Worm (Caenorhabditis elegans) whole organism, L4/young adult: ENCODE results near the gene ZK813.4.

Experiments
- W03F9.2 ChIP-seq: fragments of 150-350 bp; optimal IDR thresholded peaks from 2 replicates; lab custom pipeline; 2014; ENCODE audit warnings: missing biosample characterization, missing genetic modification characterization
- dao-5 ChIP-seq: sonication (generic microtip); optimal IDR thresholded peaks from 2 replicates; lab custom pipeline; 2016; ENCODE audit warnings: missing genotype, missing genetic modification characterization, moderate library complexity, missing compliant biosample characterization
- him-1 ChIP-seq: sonication (generic microtip); optimal IDR thresholded peaks from 2 replicates; lab custom pipeline; 2016; ENCODE audit warnings: missing genotype, missing genetic modification reagents, missing genetic modification characterization, missing compliant biosample characterization

The ZK813.4 gene

ce11 chrX:3446011-3446410, 16.1 kb upstream of the ZK813.4 start, which contains the start of gene ZK813.1:
Gene ZK813.1, plus strand, starts transcription at chrX:3446311.
- TF ChIP-seq W03F9.2 (tag; lab: Kevin White, UChicago) (no peak), him-1 (tag; lab: Kevin White, UChicago) (no peak), dao-5 (tag; lab: Kevin White, UChicago) (no peak)

DNA sequence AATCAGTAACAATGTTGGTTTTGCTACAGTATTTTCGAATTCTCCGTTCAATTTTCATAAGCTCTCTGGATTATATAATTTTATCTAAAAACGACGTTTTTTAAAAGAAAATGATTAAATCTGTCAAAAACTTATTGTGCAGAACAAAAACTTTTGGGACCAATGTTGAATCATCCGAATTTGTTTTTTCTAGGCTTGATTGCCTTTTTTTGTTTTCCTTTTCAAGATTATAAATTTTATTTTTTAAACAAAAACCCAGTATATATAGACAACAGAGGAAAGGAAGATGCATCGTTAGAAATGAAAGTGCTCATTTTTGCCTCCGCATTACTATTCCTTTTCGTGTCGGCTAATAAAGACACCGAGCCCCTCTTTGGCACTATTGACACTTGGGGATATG, 14.6 kb upstream of the ZK813.4 start, which contains the start of gene ZK813.7:
Gene ZK813.7, plus strand, starts transcription at position 301 of the 400 bp plus-strand sequence.
- TF ChIP-seq him-1 (tag; lab: Kevin White, UChicago) (no peak), W03F9.2 (tag; lab: Kevin White, UChicago) (no peak), dao-5 (tag; lab: Kevin White, UChicago) (no peak)

DNA sequence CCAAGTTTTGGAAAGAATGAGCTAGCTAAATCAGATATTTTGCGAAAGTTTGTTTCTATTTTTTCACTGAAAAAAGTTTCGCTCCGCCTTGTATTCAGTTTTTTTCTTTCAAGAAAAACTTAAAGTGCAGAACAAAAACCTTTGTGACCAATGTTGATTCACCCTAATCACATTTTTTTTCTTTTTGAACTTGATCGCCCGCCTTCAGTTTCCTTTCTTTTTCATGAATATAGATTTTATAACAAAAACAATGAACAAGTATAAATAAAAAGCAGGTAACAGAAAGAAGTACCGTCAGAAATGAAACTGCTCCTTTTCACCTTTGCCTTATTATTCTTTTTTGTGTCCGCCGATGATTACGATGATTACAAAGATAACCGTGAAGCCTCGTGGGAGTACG, 13.6 kb upstream of the ZK813.4 start, which contains the start of gene ZK813.2:
Gene ZK813.2, plus strand, starts transcription at position 301 of the 400 bp plus-strand sequence.
- TF ChIP-seq dao-5 (tag; lab: Kevin White, UChicago) (no peak), him-1 (tag; lab: Kevin White, UChicago) (no peak), W03F9.2 (tag; lab: Kevin White, UChicago) (no peak)

ce11 chrX:3441539-3441938, 11.6 kb upstream of the ZK813.4 start, which contains the start of gene ZK813.3:
Gene ZK813.3, plus strand, starts transcription at chrX:3441839.
- no peak for TF ChIP-seq him-1 (tag; lab: Kevin White, UChicago)

DNA sequence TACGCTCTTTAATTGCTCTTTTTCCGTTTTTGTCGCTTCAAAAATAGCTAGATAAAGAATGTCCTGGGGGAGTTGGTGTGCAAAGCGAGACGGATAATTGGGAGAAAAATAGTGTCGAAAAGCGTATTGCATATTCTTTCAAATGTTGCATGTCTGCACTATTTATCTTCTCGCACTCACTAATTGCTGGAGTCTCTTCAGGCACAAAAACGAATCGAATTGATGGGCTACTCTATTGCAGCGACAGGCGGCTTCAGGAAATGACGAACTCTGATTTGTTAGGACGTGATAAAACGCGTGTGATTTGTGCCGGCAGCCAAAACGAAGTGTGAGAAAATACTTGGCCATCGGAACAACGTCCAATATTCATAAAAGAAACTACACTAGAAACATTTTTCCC, 10.4 kb upstream of the ZK813.4 start:
- TF ChIP-seq him-1 (tag; lab: Kevin White, UChicago) (no peak), dao-5 (tag; lab: Kevin White, UChicago) (no peak), W03F9.2 (tag; lab: Kevin White, UChicago) (no peak)

DNA sequence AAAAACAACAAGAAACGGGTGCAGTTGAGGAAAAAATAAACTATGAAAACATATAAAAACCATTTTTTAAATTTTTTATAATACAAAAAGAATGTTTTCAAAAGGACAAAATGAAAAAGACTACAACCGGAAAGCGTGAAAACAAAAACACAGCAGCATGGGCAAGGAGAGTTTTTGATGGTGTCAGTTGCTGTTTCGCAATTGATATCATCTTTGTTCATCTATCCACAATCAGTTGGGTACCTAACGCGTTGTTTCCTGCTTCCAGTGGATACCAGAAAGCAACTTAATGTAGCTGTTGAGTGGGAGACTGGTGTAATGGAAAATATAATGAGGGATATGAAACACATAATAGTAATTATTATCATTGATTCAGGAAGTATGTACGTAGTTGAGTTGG, 9.9 kb upstream of the ZK813.4 start:
- TF ChIP-seq dao-5 (tag; lab: Kevin White, UChicago), result no peak
- TF ChIP-seq him-1 (tag; lab: Kevin White, UChicago), result no peak
- no peak for TF ChIP-seq W03F9.2 (tag; lab: Kevin White, UChicago)

ce11 chrX:3429122-3429521, 798 bp downstream of the ZK813.4 start:
- TF ChIP-seq him-1 (tag; lab: Kevin White, UChicago), result no peak
- TF ChIP-seq W03F9.2 (tag; lab: Kevin White, UChicago), result no peak
- TF ChIP-seq dao-5 (tag; lab: Kevin White, UChicago), result no peak

- TF ChIP-seq him-1 (tag; lab: Kevin White, UChicago), result no peak
- TF ChIP-seq W03F9.2 (tag; lab: Kevin White, UChicago), result no peak
- no peak for TF ChIP-seq dao-5 (tag; lab: Kevin White, UChicago)
Measured at ce11 chrX:3424516-3424915, 5.4 kb downstream of the ZK813.4 start, which contains the start of gene ZK813.6. Gene ZK813.6, plus strand, starts transcription at chrX:3424816.

ce11 chrX:3419084-3419483, 10.8 kb downstream of the ZK813.4 start, which contains the start of gene C04F6.7:
Gene C04F6.7, minus strand, starts transcription at chrX:3419184.
- TF ChIP-seq W03F9.2 (tag; lab: Kevin White, UChicago), result no peak
- no peak for TF ChIP-seq dao-5 (tag; lab: Kevin White, UChicago)
- TF ChIP-seq him-1 (tag; lab: Kevin White, UChicago), result no peak

DNA sequence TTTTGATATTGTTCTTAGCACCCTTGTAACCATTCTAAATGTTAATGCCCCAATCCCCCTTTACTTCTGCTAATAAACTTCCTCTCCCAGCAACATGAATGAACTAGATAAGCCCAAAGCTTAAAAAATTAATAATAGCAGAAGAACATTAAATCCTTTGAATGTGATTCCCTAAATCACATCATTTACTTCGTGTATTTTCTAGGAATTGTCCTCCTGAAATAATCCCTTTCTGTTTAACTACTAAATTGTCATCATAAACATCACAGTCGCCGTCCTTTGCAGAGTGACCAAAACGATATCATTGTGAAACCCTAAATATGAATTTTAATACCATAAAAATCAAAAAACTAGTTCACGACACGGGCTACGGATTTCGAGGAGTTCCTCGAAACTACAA, 13.9 kb downstream of the ZK813.4 start:
- TF ChIP-seq dao-5 (tag; lab: Kevin White, UChicago) (no peak), W03F9.2 (tag; lab: Kevin White, UChicago) (no peak), him-1 (tag; lab: Kevin White, UChicago) (no peak)

ce11 chrX:3414660-3415144, 15.2 kb downstream of the ZK813.4 start, which contains the start of gene dhs-27:
Gene dhs-27, minus strand, starts transcription at chrX:3414710.
- no peak for TF ChIP-seq dao-5 (tag; lab: Kevin White, UChicago)
- no peak for TF ChIP-seq him-1 (tag; lab: Kevin White, UChicago)
- TF ChIP-seq W03F9.2 (tag; lab: Kevin White, UChicago), result no peak

ce11 chrX:3411565-3412022, 18.3 kb downstream of the ZK813.4 start, which contains the start of gene unc-78:
Gene unc-78, minus strand, starts transcription at chrX:3411615.
- TF ChIP-seq him-1 (tag; lab: Kevin White, UChicago), result no peak
- TF ChIP-seq W03F9.2 (tag; lab: Kevin White, UChicago), result no peak
- no peak for TF ChIP-seq dao-5 (tag; lab: Kevin White, UChicago)

DNA sequence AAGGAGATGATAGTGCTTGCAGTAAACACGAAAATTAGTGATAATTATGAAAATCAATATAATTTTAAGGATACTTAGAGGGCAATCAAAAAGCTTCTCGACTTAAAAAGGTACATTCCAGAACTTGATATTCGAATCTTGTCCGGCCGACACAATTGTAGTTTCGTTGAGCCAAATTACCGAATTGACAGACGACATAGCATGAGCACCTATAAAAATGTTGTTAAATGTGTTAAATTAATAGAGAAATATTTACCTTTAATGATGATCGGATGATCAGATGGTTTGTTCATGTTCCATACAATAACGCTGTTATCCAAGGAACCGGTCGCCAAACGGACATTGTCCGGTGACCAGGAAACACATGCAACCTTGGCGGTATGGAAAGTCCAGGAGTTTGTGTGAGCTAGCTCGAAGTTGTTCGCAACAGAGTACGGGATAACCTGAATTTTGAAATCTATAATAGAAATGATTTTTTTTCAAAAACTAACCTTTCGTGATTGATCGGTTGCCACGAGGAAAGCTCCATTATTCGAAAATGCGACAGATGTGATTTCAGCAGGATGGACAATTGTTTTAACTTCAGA, 21.1 kb downstream of the ZK813.4 start:
- TF ChIP-seq him-1 (tag; lab: Kevin White, UChicago) (no peak), W03F9.2 (tag; lab: Kevin White, UChicago) (no peak), dao-5 (tag; lab: Kevin White, UChicago) (no peak)

DNA sequence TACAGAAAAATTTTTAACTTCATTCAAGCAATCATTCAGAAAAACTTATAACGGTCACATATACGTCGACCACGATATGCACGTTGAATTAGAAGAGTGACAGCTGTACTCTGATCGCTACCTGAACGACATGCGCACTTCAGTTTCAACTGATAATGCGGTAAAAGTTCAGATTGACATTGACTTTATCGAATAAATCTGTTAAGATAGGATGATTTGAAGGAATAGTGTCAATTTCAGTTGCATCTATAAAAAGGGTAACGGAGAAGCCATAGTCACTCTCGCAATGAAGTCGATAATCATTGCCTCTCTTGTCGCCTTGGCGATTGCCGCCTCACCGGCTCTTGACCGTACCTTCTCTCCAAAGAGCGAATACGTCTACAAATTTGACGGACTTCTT, 26.7 kb downstream of the ZK813.4 start, which contains the start of gene vit-5:
Gene vit-5, plus strand, starts transcription at position 277 of the 400 bp plus-strand sequence.
- TF ChIP-seq dao-5 (tag; lab: Kevin White, UChicago) (no peak), W03F9.2 (tag; lab: Kevin White, UChicago) (no peak), him-1 (tag; lab: Kevin White, UChicago) (no peak)
